Fruit fly (Drosophila melanogaster): ENCODE measurements around the gene CG32121.

DNA sequence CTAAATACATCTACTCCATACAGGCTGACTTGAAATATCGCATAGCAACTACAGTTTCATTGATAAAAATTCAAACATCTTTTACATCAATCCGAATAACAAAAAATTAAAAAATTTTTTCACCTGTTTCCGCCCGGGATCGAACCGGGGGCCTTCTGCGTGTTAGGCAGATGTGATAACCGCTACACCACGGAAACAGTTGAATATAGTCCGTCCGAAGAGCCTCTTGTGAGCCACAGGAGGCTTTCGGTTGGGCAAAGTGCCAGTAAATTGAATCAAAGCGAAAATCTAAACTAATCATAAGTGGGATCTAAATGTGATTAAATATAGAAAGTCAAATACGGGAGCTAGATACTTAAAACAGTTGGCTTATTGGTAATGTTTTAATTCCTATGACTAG is 11.4 kb upstream of the CG32121 start:
- no peak for TF ChIP-seq fru (GFP tag; optimal IDR thresholded peaks at IDR 0.05)
- TF ChIP-seq brk (GFP tag; optimal IDR thresholded peaks at IDR 0.05), result no peak
